Worm (Caenorhabditis elegans) whole organism, mixed stage, embryonic: ENCODE data around the gene sms-2.

Experiments used
- M03D4.4 ChIP-seq: sonication (generic microtip); optimal IDR thresholded peaks from 2 replicates; lab custom pipeline; 2017; ENCODE audit warnings: mild to moderate bottlenecking, missing genetic modification characterization, missing compliant biosample characterization
- ceh-39 ChIP-seq: fragments of 150-350 bp; optimal IDR thresholded peaks from 2 replicates; lab custom pipeline; 2014; ENCODE audit warnings: missing biosample characterization, missing genetic modification characterization
- cnd-1 ChIP-seq: fragments of 200-800 bp; sonication (Bioruptor generic); optimal IDR thresholded peaks from 2 replicates; lab custom pipeline; 2018; ENCODE audit warnings: mild to moderate bottlenecking, missing genetic modification characterization, missing compliant biosample characterization
- lin-13 ChIP-seq: fragments of 150-350 bp; optimal IDR thresholded peaks from 2 replicates; lab custom pipeline; 2014; ENCODE audit warnings: missing biosample characterization, missing genetic modification characterization
- lsy-2 ChIP-seq: fragments of 150-350 bp; optimal IDR thresholded peaks from 2 replicates; lab custom pipeline; 2014; ENCODE audit warnings: missing biosample characterization, missing genetic modification characterization
- nhr-237 ChIP-seq: fragments of 150-350 bp; optimal IDR thresholded peaks from 2 replicates; lab custom pipeline; 2014; ENCODE audit warnings: missing biosample characterization, missing genetic modification characterization
- nhr-28 ChIP-seq: fragments of 150-350 bp; optimal IDR thresholded peaks from 2 replicates; lab custom pipeline; 2014; ENCODE audit warnings: missing biosample characterization, missing genetic modification characterization
- nhr-76 ChIP-seq: sonication (generic microtip); optimal IDR thresholded peaks from 2 replicates; lab custom pipeline; 2017; ENCODE audit warnings: missing biosample characterization, missing genetic modification characterization
- pha-4 ChIP-seq: fragments of 150-350 bp; optimal IDR thresholded peaks from 2 replicates; lab custom pipeline; 2018; ENCODE audit warnings: missing biosample characterization, missing genetic modification reagents, missing genetic modification characterization
- snpc-4 ChIP-seq: fragments of 150-350 bp; optimal IDR thresholded peaks from 2 replicates; lab custom pipeline; 2014; ENCODE audit warnings: missing biosample characterization, missing genetic modification characterization
- unc-39 ChIP-seq: fragments of 150-350 bp; optimal IDR thresholded peaks from 2 replicates; lab custom pipeline; 2014; ENCODE audit warnings: missing biosample characterization, missing genetic modification characterization
- unc-62 ChIP-seq: fragments of 150-350 bp; optimal IDR thresholded peaks from 2 replicates; lab custom pipeline; 2014; ENCODE audit warnings: missing biosample characterization, missing genetic modification reagents, missing genetic modification characterization
- ztf-11 ChIP-seq: fragments of 150-350 bp; optimal IDR thresholded peaks from 2 replicates; lab custom pipeline; 2014; ENCODE audit warnings: missing biosample characterization, missing genetic modification characterization

- no peak for TF ChIP-seq lin-13 (tag; lab: Kevin White, UChicago)
- TF ChIP-seq pha-4 = no peak
- TF ChIP-seq nhr-76 (tag; lab: Kevin White, UChicago) = no peak
- no peak for TF ChIP-seq ceh-39 (tag; lab: Kevin White, UChicago)
- no peak for TF ChIP-seq unc-62 (GFP tag; lab: Kevin White, UChicago)
- TF ChIP-seq cnd-1 = no peak
- TF ChIP-seq unc-39 = no peak
- no peak for TF ChIP-seq ztf-11 (tag; lab: Kevin White, UChicago)
- TF ChIP-seq M03D4.4 (tag; lab: Kevin White, UChicago) = no peak
- no peak for TF ChIP-seq nhr-237 (tag; lab: Kevin White, UChicago)
- no peak for TF ChIP-seq snpc-4 (tag; lab: Kevin White, UChicago)
- TF ChIP-seq nhr-28 (tag; lab: Kevin White, UChicago) = no peak
- no peak for TF ChIP-seq lsy-2 (tag; lab: Kevin White, UChicago)
Observed at ce11 chrX:994678-995077, 46.0 kb upstream of the sms-2 start.
